Worm (Caenorhabditis elegans) whole organism, L1 larva: ENCODE results near the gene ddx-23.

Experiments used
- C16A3.4 ChIP-seq: fragments of 150-350 bp; optimal IDR thresholded peaks from 2 replicates; lab custom pipeline; 2014; ENCODE audit warnings: missing biosample characterization, missing genetic modification characterization
- C34B4.2 ChIP-seq: sonication (generic microtip); optimal IDR thresholded peaks from 2 replicates; lab custom pipeline; 2017; ENCODE audit warnings: mild to moderate bottlenecking, missing genetic modification characterization, missing compliant biosample characterization
- aha-1 ChIP-seq: fragments of 150-350 bp; optimal IDR thresholded peaks from 2 replicates; lab custom pipeline; 2014; ENCODE audit warnings: missing biosample characterization, missing genetic modification characterization
- alr-1 ChIP-seq: fragments of 200-800 bp; sonication (Bioruptor generic); optimal IDR thresholded peaks from 2 replicates; lab custom pipeline; 2018; ENCODE audit warnings: borderline replicate concordance, mild to moderate bottlenecking, missing genetic modification characterization, missing compliant biosample characterization
- aly-2 ChIP-seq: fragments of 150-350 bp; optimal IDR thresholded peaks from 2 replicates; lab custom pipeline; 2014; ENCODE audit warnings: missing biosample characterization, missing genetic modification characterization
- ama-1 ChIP-seq: fragments of 150-350 bp; optimal IDR thresholded peaks from 2 replicates; lab custom pipeline; 2014
- blmp-1 ChIP-seq: fragments of 150-350 bp; optimal IDR thresholded peaks from 2 replicates; lab custom pipeline; 2014; ENCODE audit warnings: missing biosample characterization, missing genetic modification characterization
- ceh-63 ChIP-seq: fragments of 200-800 bp; sonication (Bioruptor generic); optimal IDR thresholded peaks from 2 replicates; lab custom pipeline; 2018; ENCODE audit warnings: mild to moderate bottlenecking, missing genetic modification characterization, missing compliant biosample characterization
- ceh-82 ChIP-seq, 3 experiments: fragments of 150-350 bp in 1 of 3; sonication (generic microtip) in 2 of 3; optimal IDR thresholded peaks; 2 replicates each; lab custom pipeline; 2014 to 2017; ENCODE audit warnings: missing biosample characterization in 3 of 3, missing genetic modification characterization in 3 of 3
- ceh-88 ChIP-seq: fragments of 200-800 bp; sonication (Bioruptor generic); IDR thresholded peaks from 2 replicates; pipeline ENCODE4 v1.3.6; 2022; ENCODE audit warnings: missing genetic modification characterization, missing compliant biosample characterization
- ces-1 ChIP-seq: fragments of 150-350 bp; optimal IDR thresholded peaks from 2 replicates; lab custom pipeline; 2014; ENCODE audit warnings: missing biosample characterization, missing genetic modification reagents, missing genetic modification characterization
- efl-1 ChIP-seq, 4 experiments: fragments of 150-350 bp; optimal IDR thresholded peaks in 3 of 4; peaks in 1 of 4; 1 replicate in 1 of 4; 2 replicates in 3 of 4; lab custom pipeline; 2014; ENCODE audit warnings: missing biosample characterization in 2 of 4, missing genetic modification characterization in 2 of 4, missing genetic modification reagents in 2 of 4
- efl-3 ChIP-seq: fragments of 200-800 bp; sonication (Bioruptor generic); optimal IDR thresholded peaks from 2 replicates; lab custom pipeline; 2018; ENCODE audit warnings: mild to moderate bottlenecking, missing genetic modification characterization, missing compliant biosample characterization
- egl-13 ChIP-seq: sonication (generic microtip); optimal IDR thresholded peaks from 2 replicates; lab custom pipeline; 2016; ENCODE audit warnings: missing genotype, missing genetic modification reagents, missing genetic modification characterization, missing compliant biosample characterization
- egl-27 ChIP-seq, 2 experiments: fragments of 150-350 bp in 1 of 2; sonication (generic microtip); optimal IDR thresholded peaks; 3 replicates each; lab custom pipeline; 2017 to 2018; ENCODE audit warnings: missing biosample characterization in 2 of 2, missing genetic modification characterization in 2 of 2, missing genetic modification reagents in 2 of 2
- elt-3 ChIP-seq, 6 experiments: fragments of 150-350 bp in 1 of 6; sonication (generic microtip); optimal IDR thresholded peaks; 2 replicates each; lab custom pipeline; 2017 to 2018; ENCODE audit warnings: missing biosample characterization in 6 of 6, missing genetic modification characterization in 6 of 6, inconsistent platforms in 1 of 6
- ets-5 ChIP-seq: fragments of 200-800 bp; sonication (Bioruptor generic); IDR thresholded peaks from 2 replicates; pipeline ENCODE4 v1.3.6; 2022; ENCODE audit warnings: missing genetic modification characterization, missing compliant biosample characterization
- fkh-4 ChIP-seq: sonication (generic microtip); optimal IDR thresholded peaks from 2 replicates; lab custom pipeline; 2016; ENCODE audit warnings: missing compliant biosample characterization, missing genetic modification characterization, borderline replicate concordance
- fkh-8 ChIP-seq: sonication (generic microtip); optimal IDR thresholded peaks from 2 replicates; lab custom pipeline; 2016; ENCODE audit warnings: mild to moderate bottlenecking, missing genetic modification characterization, missing compliant biosample characterization
- fos-1 ChIP-seq: fragments of 150-350 bp; optimal IDR thresholded peaks from 2 replicates; lab custom pipeline; 2014; ENCODE audit warnings: missing biosample characterization, missing genetic modification characterization
- hlh-4 ChIP-seq: sonication (generic microtip); optimal IDR thresholded peaks from 2 replicates; lab custom pipeline; 2016; ENCODE audit warnings: mild to moderate bottlenecking, missing genetic modification characterization, missing compliant biosample characterization
- hpl-2 ChIP-seq: fragments of 150-350 bp; optimal IDR thresholded peaks from 2 replicates; lab custom pipeline; 2014; ENCODE audit warnings: missing biosample characterization, missing genetic modification reagents, missing genetic modification characterization
- isw-1 ChIP-seq: fragments of 200-800 bp; sonication (Bioruptor generic); IDR thresholded peaks from 2 replicates; pipeline ENCODE4 v1.3.6; 2022; ENCODE audit warnings: missing genetic modification characterization, missing compliant biosample characterization
- jun-1 ChIP-seq: fragments of 150-350 bp; optimal IDR thresholded peaks from 2 replicates; lab custom pipeline; 2014; ENCODE audit warnings: missing biosample characterization, missing genetic modification reagents, missing genetic modification characterization
- lin-13 ChIP-seq: fragments of 150-350 bp; optimal IDR thresholded peaks from 2 replicates; lab custom pipeline; 2014; ENCODE audit warnings: missing biosample characterization, missing genetic modification reagents, missing genetic modification characterization
- lin-14 ChIP-seq: fragments of 200-800 bp; sonication (Bioruptor generic); optimal IDR thresholded peaks from 2 replicates; lab custom pipeline; 2018; ENCODE audit warnings: mild to moderate bottlenecking, missing genetic modification characterization, moderate library complexity, missing compliant biosample characterization
- lin-15B ChIP-seq: fragments of 150-350 bp; sonication (generic microtip); optimal IDR thresholded peaks from 3 replicates; lab custom pipeline; 2014; ENCODE audit warnings: missing biosample characterization, missing genetic modification characterization
- lsy-2 ChIP-seq, 2 experiments: fragments of 150-350 bp; optimal IDR thresholded peaks; 2 replicates each; lab custom pipeline; 2014; ENCODE audit warnings: missing biosample characterization in 2 of 2, missing genetic modification characterization in 2 of 2
- mdl-1 ChIP-seq, 2 experiments: fragments of 150-350 bp; optimal IDR thresholded peaks; 2 replicates each; lab custom pipeline; 2014 to 2017; ENCODE audit warnings: missing biosample characterization in 2 of 2, missing genetic modification characterization in 2 of 2, inconsistent platforms in 1 of 2
- mef-2 ChIP-seq: fragments of 150-350 bp; optimal IDR thresholded peaks from 2 replicates; lab custom pipeline; 2014; ENCODE audit warnings: missing biosample characterization, missing genetic modification characterization
- nhr-11 ChIP-seq: fragments of 150-350 bp; optimal IDR thresholded peaks from 2 replicates; lab custom pipeline; 2014; ENCODE audit warnings: missing biosample characterization, missing genetic modification characterization
- nhr-12 ChIP-seq: sonication (generic microtip); optimal IDR thresholded peaks from 2 replicates; lab custom pipeline; 2017; ENCODE audit warnings: missing biosample characterization, missing genetic modification characterization
- nhr-28 ChIP-seq: fragments of 150-350 bp; optimal IDR thresholded peaks from 2 replicates; lab custom pipeline; 2014; ENCODE audit warnings: missing biosample characterization, missing genetic modification characterization
- nhr-47 ChIP-seq: sonication (generic microtip); optimal IDR thresholded peaks from 2 replicates; lab custom pipeline; 2016; ENCODE audit warnings: mild to moderate bottlenecking, missing genetic modification characterization, moderate library complexity, missing compliant biosample characterization
- nhr-85 ChIP-seq: sonication (generic microtip); peaks from one replicate; lab custom pipeline; 2016; ENCODE audit warnings: missing genetic modification characterization, inconsistent platforms, missing compliant biosample characterization
- nhr-90 ChIP-seq: sonication (generic microtip); optimal IDR thresholded peaks from 2 replicates; lab custom pipeline; 2016; ENCODE audit warnings: mild to moderate bottlenecking, missing genetic modification characterization, missing compliant biosample characterization; ENCODE audit not compliant: poor library complexity
- pag-3 ChIP-seq: sonication (generic microtip); optimal IDR thresholded peaks from 2 replicates; lab custom pipeline; 2017; ENCODE audit warnings: missing genetic modification characterization, mild to moderate bottlenecking, missing compliant biosample characterization, antibody characterized with exemption, borderline replicate concordance; ENCODE audit not compliant: insufficient read depth
- pax-3 ChIP-seq: fragments of 200-800 bp; sonication (Bioruptor generic); optimal IDR thresholded peaks from 2 replicates; lab custom pipeline; 2018; ENCODE audit warnings: mild to moderate bottlenecking, missing genetic modification characterization, moderate library complexity, missing compliant biosample characterization
- pqm-1 ChIP-seq: sonication (generic microtip); optimal IDR thresholded peaks from 3 replicates; lab custom pipeline; 2017; ENCODE audit warnings: missing biosample characterization, missing genetic modification characterization
- rnt-1 ChIP-seq: sonication (generic microtip); optimal IDR thresholded peaks from 2 replicates; lab custom pipeline; 2016; ENCODE audit warnings: mild to moderate bottlenecking, missing genetic modification characterization, moderate library complexity, missing compliant biosample characterization
- skn-1 ChIP-seq: fragments of 150-350 bp; optimal IDR thresholded peaks from 2 replicates; lab custom pipeline; 2014; ENCODE audit warnings: missing biosample characterization, missing genetic modification characterization
- snpc-4 ChIP-seq: fragments of 150-350 bp; optimal IDR thresholded peaks from 2 replicates; lab custom pipeline; 2014; ENCODE audit warnings: missing biosample characterization, missing genetic modification characterization
- snu-23 ChIP-seq: sonication (generic microtip); optimal IDR thresholded peaks from 2 replicates; lab custom pipeline; 2016; ENCODE audit warnings: missing genetic modification characterization, missing compliant biosample characterization
- sox-4 ChIP-seq: sonication (generic microtip); optimal IDR thresholded peaks from 2 replicates; lab custom pipeline; 2016; ENCODE audit warnings: missing genetic modification characterization, missing compliant biosample characterization
- sptf-1 ChIP-seq: fragments of 150-350 bp; optimal IDR thresholded peaks from 2 replicates; lab custom pipeline; 2014; ENCODE audit warnings: missing biosample characterization, missing genetic modification characterization
- tbx-2 ChIP-seq: sonication (generic microtip); optimal IDR thresholded peaks from 2 replicates; lab custom pipeline; 2016; ENCODE audit warnings: missing genetic modification characterization, missing compliant biosample characterization
- unc-130 ChIP-seq: fragments of 150-350 bp; optimal IDR thresholded peaks from 2 replicates; lab custom pipeline; 2017; ENCODE audit warnings: missing biosample characterization, missing genetic modification characterization, inconsistent platforms
- unc-62 ChIP-seq: fragments of 150-350 bp; optimal IDR thresholded peaks from 2 replicates; lab custom pipeline; 2014; ENCODE audit warnings: missing biosample characterization, missing genetic modification reagents, missing genetic modification characterization
- xbp-1 ChIP-seq: sonication (generic microtip); optimal IDR thresholded peaks from 2 replicates; lab custom pipeline; 2016; ENCODE audit warnings: missing genetic modification characterization, missing compliant biosample characterization
- zag-1 ChIP-seq: fragments of 150-350 bp; optimal IDR thresholded peaks from 2 replicates; lab custom pipeline; 2014; ENCODE audit warnings: missing biosample characterization, missing genetic modification characterization
- zip-4 ChIP-seq: fragments of 200-800 bp; sonication (Bioruptor generic); optimal IDR thresholded peaks from 2 replicates; lab custom pipeline; 2018; ENCODE audit warnings: mild to moderate bottlenecking, missing genetic modification characterization, moderate library complexity, missing compliant biosample characterization

ddx-23 gene

DNA sequence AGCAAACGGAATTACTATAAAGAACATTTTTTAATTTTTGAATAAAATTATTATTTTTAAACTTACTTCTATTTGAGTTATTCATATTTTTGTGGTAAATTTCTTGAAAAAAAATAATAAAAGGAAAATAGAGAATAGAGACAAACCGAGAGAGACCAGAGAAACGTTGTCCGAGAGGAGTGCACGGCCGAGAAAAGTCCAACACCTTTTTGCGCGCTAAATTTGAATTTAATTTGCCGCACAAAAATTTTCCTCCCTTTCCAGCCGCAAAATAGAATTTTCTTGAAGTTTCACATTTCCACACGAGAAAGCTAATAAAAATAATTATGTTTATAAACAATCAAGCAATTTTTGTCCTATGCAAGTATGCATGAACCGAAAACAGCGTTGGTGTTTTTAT, 18.7 kb upstream of the ddx-23 start, which contains the start of the genes F01F1.11 and F01F1.3 (continued):
- TF ChIP-seq jun-1: peak; percentile 72
- peak; percentile 96 for TF ChIP-seq nhr-85 (tag; lab: Kevin White, UChicago)
- TF ChIP-seq ceh-82 (tag; optimal IDR thresholded peaks at IDR 0.05; lab: Kevin White, UChicago): peak; percentile 69 to 82 (median 79)
- peak; percentile 90 for TF ChIP-seq snu-23 (GFP tag; lab: Kevin White, UChicago)
- TF ChIP-seq ama-1 (lab: Kevin White, UChicago): no peak
- no peak for TF ChIP-seq hpl-2 (GFP tag; lab: Kevin White, UChicago)
- peak in 2 of 6 experiments; percentile 40 to 60 for TF ChIP-seq elt-3 (tag; optimal IDR thresholded peaks at IDR 0.05; lab: Kevin White, UChicago)
- TF ChIP-seq lin-14 (GFP tag; lab: Kevin White, UChicago): peak; percentile 85
- no peak for TF ChIP-seq nhr-28 (tag; lab: Kevin White, UChicago)
- TF ChIP-seq nhr-90 (tag; lab: Kevin White, UChicago): peak; percentile 92
- peak; percentile 93 for TF ChIP-seq nhr-47 (tag; lab: Kevin White, UChicago)
- TF ChIP-seq C16A3.4: peak; percentile 81
- no peak for TF ChIP-seq ces-1 (GFP tag; lab: Kevin White, UChicago)
- no peak for TF ChIP-seq C34B4.2 (tag; lab: Kevin White, UChicago)
- no peak for TF ChIP-seq ceh-88
- peak; percentile 97 to 98 for TF ChIP-seq efl-1 (optimal IDR thresholded peaks at IDR 0.05; lab: Kevin White, UChicago)
- peak; percentile 96 to 100 for TF ChIP-seq efl-1 (GFP tag; optimal IDR thresholded peaks at IDR 0.05 in 1 of 2; lab: Kevin White, UChicago)
- peak; percentile 70 for TF ChIP-seq skn-1 (tag; lab: Kevin White, UChicago)
- no peak for TF ChIP-seq sptf-1 (tag; lab: Kevin White, UChicago)
- TF ChIP-seq ceh-63: no peak
- peak; percentile 51 for TF ChIP-seq zip-4 (GFP tag; lab: Kevin White, UChicago)
- peak; percentile 81 for TF ChIP-seq fkh-4 (tag; lab: Kevin White, UChicago)
- TF ChIP-seq egl-13 (tag; lab: Kevin White, UChicago): peak; percentile 90
- peak; percentile 57 for TF ChIP-seq fos-1 (tag; lab: Kevin White, UChicago)
- peak; percentile 83 for TF ChIP-seq fkh-8 (tag; lab: Kevin White, UChicago)
- peak; percentile 74 for TF ChIP-seq unc-130 (tag; lab: Kevin White, UChicago)
- peak; percentile 48 for TF ChIP-seq efl-3 (GFP tag; lab: Kevin White, UChicago)
- peak; percentile 99 for TF ChIP-seq rnt-1 (tag; lab: Kevin White, UChicago)
- peak; percentile 19 for TF ChIP-seq lin-15B
- TF ChIP-seq hlh-4 (tag; lab: Kevin White, UChicago): peak; percentile 50
- peak; percentile 89 for TF ChIP-seq xbp-1 (tag; lab: Kevin White, UChicago)
- peak; percentile 84 to 88 for TF ChIP-seq lsy-2 (tag; optimal IDR thresholded peaks at IDR 0.05; lab: Kevin White, UChicago)
- TF ChIP-seq unc-62 (GFP tag; lab: Kevin White, UChicago): no peak
- TF ChIP-seq alr-1: no peak
- no peak for TF ChIP-seq pqm-1 (tag; lab: Kevin White, UChicago)
- TF ChIP-seq pag-3 (tag; lab: Kevin White, UChicago): no peak
- TF ChIP-seq egl-27 (tag; optimal IDR thresholded peaks at IDR 0.05; lab: Kevin White, UChicago): no peak
- no peak for TF ChIP-seq nhr-12 (tag; lab: Kevin White, UChicago)
- TF ChIP-seq aly-2 (tag; lab: Kevin White, UChicago): peak; percentile 51
- peak; percentile 13 for TF ChIP-seq mef-2 (tag; lab: Kevin White, UChicago)
- peak; percentile 81 for TF ChIP-seq blmp-1
- peak; percentile 78 for TF ChIP-seq isw-1 (GFP tag; lab: Robert Waterston, UW)
- no peak for TF ChIP-seq aha-1 (tag; lab: Kevin White, UChicago)
- TF ChIP-seq, all 84 proteins: peak for 58

DNA sequence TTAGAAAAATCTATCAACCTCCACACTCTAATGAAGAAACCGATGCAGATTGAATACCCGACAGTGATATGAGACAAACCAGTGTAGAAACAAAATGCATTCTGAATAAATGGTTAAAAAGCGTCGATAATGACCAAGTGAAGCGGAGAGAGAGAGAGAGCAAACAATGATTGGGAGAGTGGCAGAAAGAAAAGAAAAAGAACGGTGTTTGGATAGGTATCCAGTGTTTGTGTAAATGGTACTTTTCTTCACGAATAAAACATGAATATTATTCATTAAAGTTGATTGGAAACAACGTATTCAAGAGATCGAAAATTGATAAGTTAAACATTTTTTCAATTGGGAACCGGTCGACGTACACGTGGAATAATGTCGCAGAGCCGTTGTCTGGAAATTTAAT, 16.4 kb upstream of the ddx-23 start, which contains the start of gene F01F1.15:
Gene F01F1.15 (minus strand): TSS at position 101 of the 400 bp plus-strand sequence.
- TF ChIP-seq pag-3 (tag; lab: Kevin White, UChicago): no peak
- no peak for TF ChIP-seq fkh-8 (tag; lab: Kevin White, UChicago)
- no peak for TF ChIP-seq lin-15B
- TF ChIP-seq sox-4 (tag; lab: Kevin White, UChicago): no peak
- no peak for TF ChIP-seq tbx-2 (tag; lab: Kevin White, UChicago)
- TF ChIP-seq C34B4.2 (tag; lab: Kevin White, UChicago): no peak
- TF ChIP-seq lin-13 (GFP tag; lab: Kevin White, UChicago): no peak
- TF ChIP-seq nhr-11: no peak
- TF ChIP-seq zag-1: no peak
- TF ChIP-seq ets-5 (GFP tag; lab: Robert Waterston, UW): no peak
- TF ChIP-seq elt-3 (tag; optimal IDR thresholded peaks at IDR 0.05; lab: Kevin White, UChicago): no peak
- no peak for TF ChIP-seq mdl-1 (tag; optimal IDR thresholded peaks at IDR 0.05; lab: Kevin White, UChicago)
- no peak for TF ChIP-seq isw-1 (GFP tag; lab: Robert Waterston, UW)
- TF ChIP-seq ceh-88: no peak
- no peak for TF ChIP-seq ceh-63
- no peak for TF ChIP-seq pax-3
- TF ChIP-seq snpc-4 (tag; lab: Kevin White, UChicago): no peak
